Fruit fly (Drosophila melanogaster): ENCODE measurements around the gene GILT2.
A peak's percentile ranks its signal among the peaks of the same experiment; 100 is the strongest.

The GILT2 gene

DNA sequence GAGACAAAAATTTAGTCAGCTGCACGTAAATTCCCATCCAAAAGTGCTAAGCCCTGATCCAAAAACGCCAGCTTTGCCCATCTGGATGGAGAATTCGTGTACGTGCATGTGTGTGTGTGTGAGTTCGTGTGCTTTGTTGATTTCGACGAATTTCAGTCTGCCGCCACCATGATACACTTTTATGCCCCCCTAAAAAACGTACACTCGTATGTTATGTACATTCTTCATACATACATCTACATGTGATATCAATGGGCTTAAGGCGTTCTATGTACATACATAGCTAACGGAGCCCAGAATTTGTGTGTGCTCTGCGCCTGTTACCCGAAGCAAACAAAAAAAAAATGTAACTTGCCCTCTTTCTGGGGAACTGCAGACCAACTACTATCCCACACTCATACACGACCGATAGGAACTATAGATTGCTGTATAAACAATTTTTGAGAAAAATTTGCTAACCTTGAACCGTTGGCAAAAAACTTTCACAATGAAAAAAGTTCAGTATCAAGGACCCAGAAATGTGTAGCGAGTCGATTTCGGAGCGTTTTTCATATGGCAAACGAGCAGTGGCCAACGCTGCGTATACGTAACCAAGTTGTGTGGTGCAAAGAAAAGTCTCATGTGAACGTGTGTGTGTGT is 47.1 kb downstream of the GILT2 start (continued):
- peak; percentile 67 for TF ChIP-seq Deaf1 (tag; optimal IDR thresholded peaks at IDR 0.05)
- no peak for TF ChIP-seq Ravus (GFP tag; IDR thresholded peaks at IDR 0.05)
- TF ChIP-seq CG18476 (GFP tag; optimal IDR thresholded peaks at IDR 0.05) = no peak
- TF ChIP-seq Nf-YB (GFP tag; optimal IDR thresholded peaks at IDR 0.05) = no peak
- TF ChIP-seq Sox102F (GFP tag; optimal IDR thresholded peaks at IDR 0.05) = no peak
- no peak; the same call in 1 of the 2 replicates for TF ChIP-seq stc (GFP tag; IDR thresholded peaks at IDR 0.05)
- TF ChIP-seq gsb-n (tag; optimal IDR thresholded peaks at IDR 0.05) = no peak
- peak; percentile 44 for TF ChIP-seq cg (GFP tag; optimal IDR thresholded peaks at IDR 0.05)
- TF ChIP-seq Tbp (GFP tag; optimal IDR thresholded peaks at IDR 0.05) = no peak
- TF ChIP-seq psq (GFP tag; optimal IDR thresholded peaks at IDR 0.05) = no peak
- TF ChIP-seq grn (GFP tag; optimal IDR thresholded peaks at IDR 0.05) = no peak
- no peak for TF ChIP-seq Opbp (GFP tag; IDR thresholded peaks at IDR 0.05; ENCODE audit: partially characterized antibody)
- TF ChIP-seq trh (GFP tag; optimal IDR thresholded peaks at IDR 0.05) = no peak
- no peak for TF ChIP-seq CG1024 (GFP tag; IDR thresholded peaks at IDR 0.05)
- no peak for TF ChIP-seq ken (GFP tag; IDR thresholded peaks at IDR 0.05)
- no peak for TF ChIP-seq sr (GFP tag; IDR thresholded peaks at IDR 0.05)
- TF ChIP-seq lbe (GFP tag; optimal IDR thresholded peaks at IDR 0.05) = peak; percentile 17
- no peak for TF ChIP-seq Kr (GFP tag; optimal IDR thresholded peaks at IDR 0.05)
- TF ChIP-seq CG4854 (GFP tag; optimal IDR thresholded peaks at IDR 0.05) = no peak
- TF ChIP-seq z (GFP tag; IDR thresholded peaks at IDR 0.05) = no peak
- TF ChIP-seq mam (GFP tag; optimal IDR thresholded peaks at IDR 0.05) = no peak
- TF ChIP-seq Camta (GFP tag; optimal IDR thresholded peaks at IDR 0.05) = no peak
- TF ChIP-seq Hsf (GFP tag; optimal IDR thresholded peaks at IDR 0.05) = no peak
- no peak for TF ChIP-seq CHES-1-like (GFP tag; optimal IDR thresholded peaks at IDR 0.05)
- no peak for TF ChIP-seq Gsc (GFP tag; IDR thresholded peaks at IDR 0.05)
- no peak for TF ChIP-seq da (GFP tag; optimal IDR thresholded peaks at IDR 0.05)
- TF ChIP-seq Ptx1 (GFP tag; IDR thresholded peaks at IDR 0.05) = no peak
- TF ChIP-seq ewg (GFP tag; optimal IDR thresholded peaks at IDR 0.05) = no peak
- TF ChIP-seq CG5245 (GFP tag; optimal IDR thresholded peaks at IDR 0.05) = no peak
- no peak for TF ChIP-seq danr (GFP tag; IDR thresholded peaks at IDR 0.05)
- peak; percentile 100 for TF ChIP-seq CG31224 (GFP tag; IDR thresholded peaks at IDR 0.05)
- no peak for TF ChIP-seq ham (GFP tag; IDR thresholded peaks at IDR 0.05)
- no peak for TF ChIP-seq caup (GFP tag; optimal IDR thresholded peaks at IDR 0.05; ENCODE audit: severe bottlenecking)
- no peak for TF ChIP-seq NC2β (GFP tag; optimal IDR thresholded peaks at IDR 0.05)
- no peak for TF ChIP-seq CG11723 (GFP tag; optimal IDR thresholded peaks at IDR 0.05)
- no peak for TF ChIP-seq gem (tag; optimal IDR thresholded peaks at IDR 0.05)
- TF ChIP-seq CG12155 (GFP tag; optimal IDR thresholded peaks at IDR 0.05) = no peak
- no peak for TF ChIP-seq GATAe (GFP tag; conservative IDR thresholded peaks at IDR 0.05)
- TF ChIP-seq CG33213 (GFP tag; optimal IDR thresholded peaks at IDR 0.05) = no peak
- no peak for TF ChIP-seq hbn (GFP tag; IDR thresholded peaks at IDR 0.05; ENCODE audit: partially characterized antibody)
- no peak for TF ChIP-seq CG11695 (GFP tag; IDR thresholded peaks at IDR 0.05)
- TF ChIP-seq corto (GFP tag; optimal IDR thresholded peaks at IDR 0.05) = no peak
- peak; percentile 32 for TF ChIP-seq CrebB (tag; optimal IDR thresholded peaks at IDR 0.05)
- no peak for TF ChIP-seq CG6854 (GFP tag; optimal IDR thresholded peaks at IDR 0.05)
- no peak for TF ChIP-seq Eip74EF (GFP tag; optimal IDR thresholded peaks at IDR 0.05)
- TF ChIP-seq jigr1 (GFP tag; IDR thresholded peaks at IDR 0.05) = no peak
- TF ChIP-seq en (GFP tag; optimal IDR thresholded peaks at IDR 0.05) = no peak
- no peak for TF ChIP-seq Spps (tag; optimal IDR thresholded peaks at IDR 0.05)
- TF ChIP-seq repo (GFP tag; optimal IDR thresholded peaks at IDR 0.05) = no peak
- no peak for TF ChIP-seq ERR (GFP tag; optimal IDR thresholded peaks at IDR 0.05)
- TF ChIP-seq unc-4 (GFP tag; IDR thresholded peaks at IDR 0.05; ENCODE audit: partially characterized antibody) = no peak
